Worm (Caenorhabditis elegans) whole organism, early embryonic: Measurements from ENCODE around the gene ZC21.8.

Experiments
- B0310.2 ChIP-seq: sonication (generic microtip); optimal IDR thresholded peaks from 2 replicates; lab custom pipeline; 2016; ENCODE audit warnings: mild to moderate bottlenecking, missing genetic modification characterization, missing compliant biosample characterization
- F13C5.2 ChIP-seq: sonication (generic microtip); optimal IDR thresholded peaks from 2 replicates; lab custom pipeline; 2017; ENCODE audit warnings: mild to moderate bottlenecking, missing genetic modification characterization, inconsistent platforms, missing compliant biosample characterization
- aly-1 ChIP-seq: sonication (generic microtip); optimal IDR thresholded peaks from 2 replicates; lab custom pipeline; 2016; ENCODE audit warnings: missing genetic modification characterization, missing compliant biosample characterization
- ama-1 ChIP-seq: fragments of 150-350 bp; optimal IDR thresholded peaks from 2 replicates; lab custom pipeline; 2014
- ceh-13 ChIP-seq: fragments of 200-800 bp; sonication (Bioruptor generic); optimal IDR thresholded peaks from 2 replicates; lab custom pipeline; 2018; ENCODE audit warnings: mild to moderate bottlenecking, missing genetic modification characterization, missing compliant biosample characterization
- ceh-36 ChIP-seq: sonication (generic microtip); optimal IDR thresholded peaks from 2 replicates; lab custom pipeline; 2016; ENCODE audit warnings: missing genetic modification characterization, inconsistent platforms, missing compliant biosample characterization
- ets-7 ChIP-seq: sonication (generic microtip); optimal IDR thresholded peaks from 2 replicates; lab custom pipeline; 2016; ENCODE audit warnings: missing genotype, missing genetic modification characterization, missing compliant biosample characterization
- flt-1 ChIP-seq: fragments of 200-800 bp; sonication (Bioruptor generic); IDR thresholded peaks from 2 replicates; pipeline ENCODE4 v1.3.6; 2022; ENCODE audit warnings: missing genetic modification characterization, missing compliant biosample characterization
- hmbx-1 ChIP-seq: sonication (generic microtip); optimal IDR thresholded peaks from 2 replicates; lab custom pipeline; 2016; ENCODE audit warnings: mild to moderate bottlenecking, missing genetic modification characterization, missing compliant biosample characterization
- hmg-4 ChIP-seq: fragments of 200-800 bp; sonication (Bioruptor generic); optimal IDR thresholded peaks from 2 replicates; lab custom pipeline; 2018; ENCODE audit warnings: mild to moderate bottlenecking, missing genetic modification characterization, missing compliant biosample characterization
- hnd-1 ChIP-seq: sonication (generic microtip); optimal IDR thresholded peaks from 2 replicates; lab custom pipeline; 2016; ENCODE audit warnings: missing genetic modification characterization, missing compliant biosample characterization
- pes-1 ChIP-seq: fragments of 200-800 bp; sonication (Bioruptor generic); IDR thresholded peaks from 2 replicates; pipeline ENCODE4 v1.3.6; 2022; ENCODE audit warnings: missing genetic modification reagents, missing genetic modification characterization, missing compliant biosample characterization
- scrt-1 ChIP-seq: fragments of 200-800 bp; sonication (Bioruptor generic); IDR thresholded peaks from 2 replicates; pipeline ENCODE4 v1.3.6; 2022; ENCODE audit warnings: missing genetic modification characterization, missing compliant biosample characterization
- sea-1 ChIP-seq: fragments of 200-800 bp; sonication (Bioruptor generic); conservative IDR thresholded peaks from 2 replicates; pipeline ENCODE4 v1.3.6; 2022; ENCODE audit warnings: missing genetic modification characterization, missing compliant biosample characterization
- tbx-11 ChIP-seq: fragments of 200-800 bp; sonication (Bioruptor generic); IDR thresholded peaks from 2 replicates; pipeline ENCODE4 v1.3.6; 2022; ENCODE audit warnings: missing genetic modification characterization, missing compliant biosample characterization
- tbx-37 ChIP-seq: fragments of 200-800 bp; sonication (Bioruptor generic); conservative IDR thresholded peaks from 2 replicates; pipeline ENCODE4 v1.3.6; 2022; ENCODE audit warnings: missing genetic modification reagents, missing genetic modification characterization, missing compliant biosample characterization
- tra-4 ChIP-seq: sonication (generic microtip); optimal IDR thresholded peaks from 2 replicates; lab custom pipeline; 2017; ENCODE audit warnings: missing genetic modification characterization, missing compliant biosample characterization

Gene ZC21.8

ce11 chrIII:8483853-8484252 lies 35.9 kb downstream of the ZC21.8 start, which contains the start of gene F42H10.3:
Gene F42H10.3 (plus strand): TSS chrIII:8484153.
- TF ChIP-seq tra-4 (tag; lab: Kevin White, UChicago) (no peak), flt-1 (no peak), ets-7 (no peak), tbx-11 (GFP tag; lab: Robert Waterston, UW) (no peak), ama-1 (lab: Kevin White, UChicago) (no peak), scrt-1 (GFP tag; lab: Robert Waterston, UW) (no peak), ceh-36 (tag; lab: Kevin White, UChicago) (no peak), hmbx-1 (tag; lab: Kevin White, UChicago) (no peak), hmg-4 (no peak), F13C5.2 (no peak), tbx-37 (GFP tag; lab: Robert Waterston, UW) (no peak), hnd-1 (tag; lab: Kevin White, UChicago) (no peak), pes-1 (GFP tag; lab: Robert Waterston, UW) (no peak), B0310.2 (tag; lab: Kevin White, UChicago) (no peak), aly-1 (tag; lab: Kevin White, UChicago) (no peak), ceh-13 (GFP tag; lab: Kevin White, UChicago) (no peak)

- TF ChIP-seq hmbx-1 (tag; lab: Kevin White, UChicago): no peak
- no peak for TF ChIP-seq hnd-1 (tag; lab: Kevin White, UChicago)
- no peak for TF ChIP-seq B0310.2 (tag; lab: Kevin White, UChicago)
- TF ChIP-seq ceh-36 (tag; lab: Kevin White, UChicago): no peak
- no peak for TF ChIP-seq ets-7
- TF ChIP-seq hmg-4: no peak
- TF ChIP-seq tra-4 (tag; lab: Kevin White, UChicago): no peak
- TF ChIP-seq ama-1 (lab: Kevin White, UChicago): no peak
- TF ChIP-seq aly-1 (tag; lab: Kevin White, UChicago): no peak
- TF ChIP-seq F13C5.2: no peak
- TF ChIP-seq tbx-37 (GFP tag; lab: Robert Waterston, UW): no peak
- TF ChIP-seq flt-1: no peak
- no peak for TF ChIP-seq ceh-13 (GFP tag; lab: Kevin White, UChicago)
- TF ChIP-seq sea-1 (GFP tag; lab: Robert Waterston, UW): no peak
- TF ChIP-seq scrt-1 (GFP tag; lab: Robert Waterston, UW): no peak
- no peak for TF ChIP-seq pes-1 (GFP tag; lab: Robert Waterston, UW)
Observed at ce11 chrIII:8480355-8480754, 39.4 kb downstream of the ZC21.8 start, which contains the start of gene F42H10.6. Gene F42H10.6 (minus strand): TSS chrIII:8480455.

- TF ChIP-seq tra-4 (tag; lab: Kevin White, UChicago) (no peak), ceh-36 (tag; lab: Kevin White, UChicago) (no peak), hmg-4 (no peak), tbx-11 (GFP tag; lab: Robert Waterston, UW) (no peak), ets-7 (no peak), pes-1 (GFP tag; lab: Robert Waterston, UW) (no peak), B0310.2 (tag; lab: Kevin White, UChicago) (no peak), aly-1 (tag; lab: Kevin White, UChicago) (no peak), ama-1 (lab: Kevin White, UChicago) (no peak), sea-1 (GFP tag; lab: Robert Waterston, UW) (no peak), scrt-1 (GFP tag; lab: Robert Waterston, UW) (no peak), hnd-1 (tag; lab: Kevin White, UChicago) (no peak), flt-1 (no peak), hmbx-1 (tag; lab: Kevin White, UChicago) (no peak), F13C5.2 (no peak), tbx-37 (GFP tag; lab: Robert Waterston, UW) (no peak), ceh-13 (GFP tag; lab: Kevin White, UChicago) (no peak)
Observed at ce11 chrIII:8479322-8479864, 40.4 kb downstream of the ZC21.8 start.

ce11 chrIII:8473292-8473691 lies 46.5 kb downstream of the ZC21.8 start:
- TF ChIP-seq pes-1 (GFP tag; lab: Robert Waterston, UW) (no peak), F13C5.2 (no peak), aly-1 (tag; lab: Kevin White, UChicago) (no peak), hmg-4 (no peak), tra-4 (tag; lab: Kevin White, UChicago) (no peak), hmbx-1 (tag; lab: Kevin White, UChicago) (no peak), ceh-36 (tag; lab: Kevin White, UChicago) (no peak), sea-1 (GFP tag; lab: Robert Waterston, UW) (0 out of 2 replicates have a peak, but pooled peaks have one; percentile 43), scrt-1 (GFP tag; lab: Robert Waterston, UW) (0 out of 2 replicates have a peak, but pooled peaks have one; percentile 16), ceh-13 (GFP tag; lab: Kevin White, UChicago) (no peak)
